Worm (Caenorhabditis elegans) whole organism, L1 larva: ENCODE data around the gene W03A5.6.

Experiments used
- C16A3.4 ChIP-seq: fragments of 150-350 bp; optimal IDR thresholded peaks from 2 replicates; lab custom pipeline; 2014; ENCODE audit warnings: missing biosample characterization, missing genetic modification characterization
- Y116A8C.19 ChIP-seq: sonication (generic microtip); optimal IDR thresholded peaks from 2 replicates; lab custom pipeline; 2016; ENCODE audit warnings: missing compliant biosample characterization, missing genetic modification characterization, borderline replicate concordance
- alr-1 ChIP-seq: fragments of 200-800 bp; sonication (Bioruptor generic); optimal IDR thresholded peaks from 2 replicates; lab custom pipeline; 2018; ENCODE audit warnings: borderline replicate concordance, mild to moderate bottlenecking, missing genetic modification characterization, missing compliant biosample characterization
- blmp-1 ChIP-seq: fragments of 150-350 bp; optimal IDR thresholded peaks from 2 replicates; lab custom pipeline; 2014; ENCODE audit warnings: missing biosample characterization, missing genetic modification characterization
- ceh-8 ChIP-seq: fragments of 200-800 bp; sonication (Bioruptor generic); optimal IDR thresholded peaks from 2 replicates; lab custom pipeline; 2018; ENCODE audit warnings: mild to moderate bottlenecking, missing genetic modification characterization, moderate library complexity, missing compliant biosample characterization
- ces-1 ChIP-seq: fragments of 150-350 bp; optimal IDR thresholded peaks from 2 replicates; lab custom pipeline; 2014; ENCODE audit warnings: missing biosample characterization, missing genetic modification reagents, missing genetic modification characterization
- dpl-1 ChIP-seq, 3 experiments: fragments of 150-350 bp in 2 of 3; sonication (generic microtip) in 1 of 3; optimal IDR thresholded peaks; 2 replicates each; lab custom pipeline; 2014 to 2017; ENCODE audit warnings: missing biosample characterization in 3 of 3, missing genetic modification characterization in 3 of 3, missing genetic modification reagents in 3 of 3
- dsc-1 ChIP-seq: sonication (generic microtip); optimal IDR thresholded peaks from 2 replicates; lab custom pipeline; 2016; ENCODE audit warnings: mild to moderate bottlenecking, missing genetic modification characterization, missing compliant biosample characterization
- efl-1 ChIP-seq, 4 experiments: fragments of 150-350 bp; optimal IDR thresholded peaks in 3 of 4; peaks in 1 of 4; 1 replicate in 1 of 4; 2 replicates in 3 of 4; lab custom pipeline; 2014; ENCODE audit warnings: missing biosample characterization in 2 of 4, missing genetic modification characterization in 2 of 4, missing genetic modification reagents in 2 of 4
- elt-3 ChIP-seq, 6 experiments: fragments of 150-350 bp in 1 of 6; sonication (generic microtip); optimal IDR thresholded peaks; 2 replicates each; lab custom pipeline; 2017 to 2018; ENCODE audit warnings: missing biosample characterization in 6 of 6, missing genetic modification characterization in 6 of 6, inconsistent platforms in 1 of 6
- fkh-4 ChIP-seq: sonication (generic microtip); optimal IDR thresholded peaks from 2 replicates; lab custom pipeline; 2016; ENCODE audit warnings: missing compliant biosample characterization, missing genetic modification characterization, borderline replicate concordance
- hlh-4 ChIP-seq: sonication (generic microtip); optimal IDR thresholded peaks from 2 replicates; lab custom pipeline; 2016; ENCODE audit warnings: mild to moderate bottlenecking, missing genetic modification characterization, missing compliant biosample characterization
- irx-1 ChIP-seq: sonication (generic microtip); optimal IDR thresholded peaks from 2 replicates; lab custom pipeline; 2016; ENCODE audit warnings: missing genetic modification characterization, missing compliant biosample characterization
- isw-1 ChIP-seq: fragments of 200-800 bp; sonication (Bioruptor generic); IDR thresholded peaks from 2 replicates; pipeline ENCODE4 v1.3.6; 2022; ENCODE audit warnings: missing genetic modification characterization, missing compliant biosample characterization
- lin-14 ChIP-seq: fragments of 200-800 bp; sonication (Bioruptor generic); optimal IDR thresholded peaks from 2 replicates; lab custom pipeline; 2018; ENCODE audit warnings: mild to moderate bottlenecking, missing genetic modification characterization, moderate library complexity, missing compliant biosample characterization
- lin-15B ChIP-seq: fragments of 150-350 bp; sonication (generic microtip); optimal IDR thresholded peaks from 3 replicates; lab custom pipeline; 2014; ENCODE audit warnings: missing biosample characterization, missing genetic modification characterization
- lin-39 ChIP-seq: fragments of 150-350 bp; optimal IDR thresholded peaks from 2 replicates; lab custom pipeline; 2014; ENCODE audit warnings: missing biosample characterization, missing genetic modification reagents, missing genetic modification characterization
- mab-9 ChIP-seq: fragments of 200-800 bp; sonication (Bioruptor generic); IDR thresholded peaks from 2 replicates; pipeline ENCODE4 v1.3.6; 2022; ENCODE audit warnings: missing genetic modification reagents, missing genetic modification characterization, missing compliant biosample characterization
- mef-2 ChIP-seq: fragments of 150-350 bp; optimal IDR thresholded peaks from 2 replicates; lab custom pipeline; 2014; ENCODE audit warnings: missing biosample characterization, missing genetic modification characterization
- mep-1 ChIP-seq: fragments of 150-350 bp; optimal IDR thresholded peaks from 2 replicates; lab custom pipeline; 2014; ENCODE audit warnings: missing biosample characterization, missing genetic modification characterization
- nhr-11 ChIP-seq: fragments of 150-350 bp; optimal IDR thresholded peaks from 2 replicates; lab custom pipeline; 2014; ENCODE audit warnings: missing biosample characterization, missing genetic modification characterization
- nhr-12 ChIP-seq: sonication (generic microtip); optimal IDR thresholded peaks from 2 replicates; lab custom pipeline; 2017; ENCODE audit warnings: missing biosample characterization, missing genetic modification characterization
- nhr-71 ChIP-seq: sonication (generic microtip); optimal IDR thresholded peaks from 2 replicates; lab custom pipeline; 2016; ENCODE audit warnings: mild to moderate bottlenecking, missing genetic modification characterization, moderate library complexity, missing compliant biosample characterization
- nhr-84 ChIP-seq: sonication (generic microtip); optimal IDR thresholded peaks from 2 replicates; lab custom pipeline; 2017; ENCODE audit warnings: missing biosample characterization, missing genetic modification characterization
- nhr-85 ChIP-seq: sonication (generic microtip); peaks from one replicate; lab custom pipeline; 2016; ENCODE audit warnings: missing genetic modification characterization, inconsistent platforms, missing compliant biosample characterization
- pqm-1 ChIP-seq: sonication (generic microtip); optimal IDR thresholded peaks from 3 replicates; lab custom pipeline; 2017; ENCODE audit warnings: missing biosample characterization, missing genetic modification characterization
- rnt-1 ChIP-seq: sonication (generic microtip); optimal IDR thresholded peaks from 2 replicates; lab custom pipeline; 2016; ENCODE audit warnings: mild to moderate bottlenecking, missing genetic modification characterization, moderate library complexity, missing compliant biosample characterization
- skn-1 ChIP-seq: fragments of 150-350 bp; optimal IDR thresholded peaks from 2 replicates; lab custom pipeline; 2014; ENCODE audit warnings: missing biosample characterization, missing genetic modification characterization
- sox-4 ChIP-seq: sonication (generic microtip); optimal IDR thresholded peaks from 2 replicates; lab custom pipeline; 2016; ENCODE audit warnings: missing genetic modification characterization, missing compliant biosample characterization
- swsn-7 ChIP-seq: sonication (generic microtip); optimal IDR thresholded peaks from 2 replicates; lab custom pipeline; 2016; ENCODE audit warnings: missing genetic modification characterization, missing compliant biosample characterization
- unc-30 ChIP-seq: sonication (generic microtip); optimal IDR thresholded peaks from 2 replicates; lab custom pipeline; 2017; ENCODE audit warnings: missing biosample characterization, missing genetic modification characterization
- unc-98 ChIP-seq: fragments of 200-800 bp; sonication (Bioruptor generic); IDR thresholded peaks from 2 replicates; pipeline ENCODE4 v1.3.6; 2022; ENCODE audit warnings: missing genetic modification characterization, missing compliant biosample characterization
- vab-15 ChIP-seq: sonication (generic microtip); optimal IDR thresholded peaks from 2 replicates; lab custom pipeline; 2017; ENCODE audit warnings: missing genotype, mild to moderate bottlenecking, missing genetic modification characterization, missing compliant biosample characterization

Gene W03A5.6

ce11 chrIII:5442711-5443253, 2.3 kb upstream of the W03A5.6 start, which contains the start of the genes T24G10.2 and disl-2 (continued):
- TF ChIP-seq dpl-1 (GFP tag; optimal IDR thresholded peaks at IDR 0.05; lab: Kevin White, UChicago), result peak; percentile 63 to 78 (median 70)

ce11 chrIII:5438064-5438463, 2.4 kb downstream of the W03A5.6 start:
- no peak for TF ChIP-seq ceh-8 (GFP tag; lab: Kevin White, UChicago)
- TF ChIP-seq elt-3 (tag; optimal IDR thresholded peaks at IDR 0.05; lab: Kevin White, UChicago), result peak in 1 of 6 experiments; percentile 1

ce11 chrIII:5436306-5436705, 4.1 kb downstream of the W03A5.6 start:
- no peak for TF ChIP-seq unc-98
- TF ChIP-seq blmp-1 (tag; lab: Kevin White, UChicago), result peak; percentile 81
- TF ChIP-seq, all 84 proteins: peak for 1

- TF ChIP-seq isw-1 (GFP tag; lab: Robert Waterston, UW), result no peak
- TF ChIP-seq nhr-84 (tag; lab: Kevin White, UChicago), result no peak
Observed at ce11 chrIII:5427096-5427495, 13.3 kb downstream of the W03A5.6 start.

ce11 chrIII:5424363-5424762, 16.1 kb downstream of the W03A5.6 start:
- TF ChIP-seq sox-4 (tag; lab: Kevin White, UChicago) (no peak), alr-1 (tag; lab: Kevin White, UChicago) (no peak), lin-14 (peak; percentile 8), lin-15B (tag; lab: Kevin White, UChicago) (no peak), skn-1 (no peak), blmp-1 (tag; lab: Kevin White, UChicago) (peak; percentile 36), mef-2 (no peak), lin-39 (no peak), swsn-7 (tag; lab: Kevin White, UChicago) (no peak)

- TF ChIP-seq ceh-8 (GFP tag; lab: Kevin White, UChicago) (no peak), lin-14 (peak; percentile 37), efl-1 (optimal IDR thresholded peaks at IDR 0.05; lab: Kevin White, UChicago) (no peak), efl-1 (GFP tag; optimal IDR thresholded peaks at IDR 0.05 in 1 of 2; lab: Kevin White, UChicago) (peak in 1 of 2 experiments; percentile 48), nhr-71 (tag; lab: Kevin White, UChicago) (peak; percentile 7), unc-30 (no peak), Y116A8C.19 (no peak), nhr-85 (tag; lab: Kevin White, UChicago) (peak; percentile 79), unc-98 (no peak), blmp-1 (tag; lab: Kevin White, UChicago) (peak; percentile 80)
Observed at ce11 chrIII:5423665-5424133, 16.7 kb downstream of the W03A5.6 start, which contains the start of gene dnj-24. dnj-24 (minus strand) TSS chrIII:5424083.

- no peak for TF ChIP-seq vab-15 (tag; lab: Kevin White, UChicago)
- no peak for TF ChIP-seq irx-1 (tag; lab: Kevin White, UChicago)
- TF ChIP-seq nhr-85 (tag; lab: Kevin White, UChicago), result peak; percentile 9
- no peak for TF ChIP-seq mab-9 (GFP tag; lab: Robert Waterston, UW)
- TF ChIP-seq mep-1 (tag; lab: Kevin White, UChicago), result no peak
- TF ChIP-seq lin-15B (tag; lab: Kevin White, UChicago), result no peak
- TF ChIP-seq swsn-7 (tag; lab: Kevin White, UChicago), result no peak
- peak; percentile 91 for TF ChIP-seq blmp-1 (tag; lab: Kevin White, UChicago)
- no peak for TF ChIP-seq C16A3.4 (tag; lab: Kevin White, UChicago)
- peak; percentile 59 for TF ChIP-seq fkh-4
- no peak for TF ChIP-seq rnt-1 (tag; lab: Kevin White, UChicago)
- TF ChIP-seq lin-39, result no peak
- TF ChIP-seq elt-3 (tag; optimal IDR thresholded peaks at IDR 0.05; lab: Kevin White, UChicago), result no peak
- no peak for TF ChIP-seq pqm-1 (tag; lab: Kevin White, UChicago)
- no peak for TF ChIP-seq nhr-84 (tag; lab: Kevin White, UChicago)
- peak; percentile 87 for TF ChIP-seq dsc-1
- no peak for TF ChIP-seq nhr-11 (tag; lab: Kevin White, UChicago)
- no peak for TF ChIP-seq hlh-4
- TF ChIP-seq nhr-12 (tag; lab: Kevin White, UChicago), result no peak
- TF ChIP-seq ces-1 (GFP tag; lab: Kevin White, UChicago), result no peak
Observed at ce11 chrIII:5422561-5423103, 17.8 kb downstream of the W03A5.6 start.
